Worm (Caenorhabditis elegans) whole organism, early embryonic: ENCODE data around the gene smap-1.

Experiments used
- B0310.2 ChIP-seq: sonication (generic microtip); optimal IDR thresholded peaks from 2 replicates; lab custom pipeline; 2016; ENCODE audit warnings: mild to moderate bottlenecking, missing genetic modification characterization, missing compliant biosample characterization
- F13C5.2 ChIP-seq: sonication (generic microtip); optimal IDR thresholded peaks from 2 replicates; lab custom pipeline; 2017; ENCODE audit warnings: mild to moderate bottlenecking, missing genetic modification characterization, inconsistent platforms, missing compliant biosample characterization
- aly-1 ChIP-seq: sonication (generic microtip); optimal IDR thresholded peaks from 2 replicates; lab custom pipeline; 2016; ENCODE audit warnings: missing genetic modification characterization, missing compliant biosample characterization
- ama-1 ChIP-seq: fragments of 150-350 bp; optimal IDR thresholded peaks from 2 replicates; lab custom pipeline; 2014
- flt-1 ChIP-seq: fragments of 200-800 bp; sonication (Bioruptor generic); IDR thresholded peaks from 2 replicates; pipeline ENCODE4 v1.3.6; 2022; ENCODE audit warnings: missing genetic modification characterization, missing compliant biosample characterization
- hmbx-1 ChIP-seq: sonication (generic microtip); optimal IDR thresholded peaks from 2 replicates; lab custom pipeline; 2016; ENCODE audit warnings: mild to moderate bottlenecking, missing genetic modification characterization, missing compliant biosample characterization
- hmg-4 ChIP-seq: fragments of 200-800 bp; sonication (Bioruptor generic); optimal IDR thresholded peaks from 2 replicates; lab custom pipeline; 2018; ENCODE audit warnings: mild to moderate bottlenecking, missing genetic modification characterization, missing compliant biosample characterization
- hnd-1 ChIP-seq: sonication (generic microtip); optimal IDR thresholded peaks from 2 replicates; lab custom pipeline; 2016; ENCODE audit warnings: missing genetic modification characterization, missing compliant biosample characterization
- pes-1 ChIP-seq: fragments of 200-800 bp; sonication (Bioruptor generic); IDR thresholded peaks from 2 replicates; pipeline ENCODE4 v1.3.6; 2022; ENCODE audit warnings: missing genetic modification reagents, missing genetic modification characterization, missing compliant biosample characterization
- scrt-1 ChIP-seq: fragments of 200-800 bp; sonication (Bioruptor generic); IDR thresholded peaks from 2 replicates; pipeline ENCODE4 v1.3.6; 2022; ENCODE audit warnings: missing genetic modification characterization, missing compliant biosample characterization
- sea-1 ChIP-seq: fragments of 200-800 bp; sonication (Bioruptor generic); conservative IDR thresholded peaks from 2 replicates; pipeline ENCODE4 v1.3.6; 2022; ENCODE audit warnings: missing genetic modification characterization, missing compliant biosample characterization
- tbx-37 ChIP-seq: fragments of 200-800 bp; sonication (Bioruptor generic); conservative IDR thresholded peaks from 2 replicates; pipeline ENCODE4 v1.3.6; 2022; ENCODE audit warnings: missing genetic modification reagents, missing genetic modification characterization, missing compliant biosample characterization
- tra-4 ChIP-seq: sonication (generic microtip); optimal IDR thresholded peaks from 2 replicates; lab custom pipeline; 2017; ENCODE audit warnings: missing genetic modification characterization, missing compliant biosample characterization

ce11 chrIII:10740518-10740917 lies 926 bp upstream of the smap-1 start, which contains the start of gene K01G5.8:
- TF ChIP-seq hmg-4 (GFP tag; lab: Kevin White, UChicago) (no peak), ama-1 (no peak), scrt-1 (GFP tag; lab: Robert Waterston, UW) (no peak), tbx-37 (GFP tag; lab: Robert Waterston, UW) (no peak), hmbx-1 (no peak), flt-1 (GFP tag; lab: Robert Waterston, UW) (no peak), hnd-1 (tag; lab: Kevin White, UChicago) (no peak), tra-4 (no peak), aly-1 (no peak), F13C5.2 (tag; lab: Kevin White, UChicago) (no peak), B0310.2 (tag; lab: Kevin White, UChicago) (no peak), pes-1 (GFP tag; lab: Robert Waterston, UW) (no peak), sea-1 (GFP tag; lab: Robert Waterston, UW) (no peak)
